Fruit fly (Drosophila melanogaster) whole organism, embryonic: ENCODE data around the gene Usp30.

Source experiments
- CG10565 ChIP-seq: fragments of 200-800 bp; sonication (Bioruptor generic); optimal IDR thresholded peaks from 3 replicates; lab custom pipeline; 2016; ENCODE audit warnings: missing biosample characterization, mild to moderate bottlenecking, missing genetic modification characterization
- CG11398 ChIP-seq: fragments of 200-800 bp; sonication (Bioruptor generic); optimal IDR thresholded peaks from 2 replicates; lab custom pipeline; 2016; ENCODE audit warnings: missing biosample characterization, missing genetic modification characterization
- CG12942 ChIP-seq: fragments of 200-800 bp; sonication (Bioruptor generic); optimal IDR thresholded peaks from 3 replicates; lab custom pipeline; 2016; ENCODE audit warnings: missing biosample characterization, missing genetic modification characterization
- CG13123 ChIP-seq: fragments of 200-800 bp; sonication (Bioruptor generic); optimal IDR thresholded peaks from 2 replicates; lab custom pipeline; 2016; ENCODE audit warnings: missing biosample characterization, missing genetic modification characterization
- CG13287 ChIP-seq: fragments of 200-800 bp; sonication (Bioruptor generic); IDR thresholded peaks from 2 replicates; pipeline ENCODE4 v1.3.6; 2022; ENCODE audit warnings: missing biosample characterization, missing genetic modification characterization; ENCODE audit not compliant: partially characterized antibody
- CG13894 ChIP-seq: fragments of 200-800 bp; sonication (Bioruptor generic); optimal IDR thresholded peaks from 3 replicates; lab custom pipeline; 2018; ENCODE audit warnings: missing biosample characterization, mild to moderate bottlenecking, missing genetic modification characterization, moderate library complexity
- CG15601 ChIP-seq: fragments of 200-800 bp; sonication (Bioruptor generic); optimal IDR thresholded peaks from 3 replicates; lab custom pipeline; 2019; ENCODE audit warnings: missing biosample characterization, mild to moderate bottlenecking, missing genetic modification characterization, moderate library complexity
- CG17359 ChIP-seq: fragments of 200-800 bp; sonication (Bioruptor generic); optimal IDR thresholded peaks from 3 replicates; lab custom pipeline; 2018; ENCODE audit warnings: missing biosample characterization, mild to moderate bottlenecking, missing genetic modification characterization, moderate library complexity
- CG17912 ChIP-seq: fragments of 200-800 bp; sonication (Bioruptor generic); optimal IDR thresholded peaks from 2 replicates; lab custom pipeline; 2018; ENCODE audit warnings: missing biosample characterization, mild to moderate bottlenecking, missing genetic modification characterization
- CG18011 ChIP-seq: fragments of 200-800 bp; sonication (Bioruptor generic); optimal IDR thresholded peaks from 2 replicates; lab custom pipeline; 2017; ENCODE audit warnings: missing biosample characterization, missing genetic modification characterization, mild to moderate bottlenecking, moderate library complexity, missing genotype
- CG18262 ChIP-seq: fragments of 200-800 bp; optimal IDR thresholded peaks from 3 replicates; lab custom pipeline; 2019; ENCODE audit warnings: missing biosample characterization, mild to moderate bottlenecking, missing genetic modification characterization, moderate library complexity
- CG18599 ChIP-seq: fragments of 200-800 bp; sonication (Bioruptor generic); optimal IDR thresholded peaks from 3 replicates; lab custom pipeline; 2017; ENCODE audit warnings: missing biosample characterization, missing genetic modification characterization, mild to moderate bottlenecking, moderate library complexity, missing genetic modification reagents
- CG4424 ChIP-seq: fragments of 200-800 bp; sonication (Bioruptor generic); optimal IDR thresholded peaks from 3 replicates; lab custom pipeline; 2016; ENCODE audit warnings: missing biosample characterization, missing genetic modification characterization
- CG4617 ChIP-seq: fragments of 200-800 bp; sonication (Bioruptor generic); optimal IDR thresholded peaks from 3 replicates; lab custom pipeline; 2016; ENCODE audit warnings: missing biosample characterization, missing genetic modification characterization, borderline replicate concordance
- CG6689 ChIP-seq: fragments of 200-800 bp; sonication (Bioruptor generic); IDR thresholded peaks from 2 replicates; pipeline ENCODE4 v1.3.6; 2022; ENCODE audit warnings: missing biosample characterization, missing genetic modification characterization
- CG6813 ChIP-seq: fragments of 200-800 bp; sonication (Bioruptor generic); optimal IDR thresholded peaks from 2 replicates; lab custom pipeline; 2017; ENCODE audit warnings: missing biosample characterization, missing genetic modification characterization, mild to moderate bottlenecking, moderate library complexity, missing genetic modification reagents
- CG7357 ChIP-seq: fragments of 200-800 bp; sonication (Bioruptor generic); IDR thresholded peaks from 3 replicates; pipeline ENCODE4 v1.3.6; 2022; ENCODE audit warnings: missing biosample characterization, missing genetic modification characterization
- CG8944 ChIP-seq: fragments of 200-800 bp; sonication (Bioruptor generic); optimal IDR thresholded peaks from 3 replicates; lab custom pipeline; 2016; ENCODE audit warnings: missing biosample characterization, missing genetic modification characterization
- CHES-1-like ChIP-seq: fragments of 200-800 bp; sonication (Bioruptor generic); optimal IDR thresholded peaks from 2 replicates; lab custom pipeline; 2016; ENCODE audit warnings: missing biosample characterization, missing genetic modification characterization
- D ChIP-seq, 2 experiments: fragments of 200-800 bp in 1 of 2; fragments of >200 bp in 1 of 2; sonication (Bioruptor generic) in 1 of 2; optimal IDR thresholded peaks; 2 replicates in 1 of 2; 3 replicates in 1 of 2; lab custom pipeline; 2017; ENCODE audit warnings: mild to moderate bottlenecking in 1 of 2, missing biosample characterization in 1 of 2, missing genetic modification characterization in 1 of 2, missing genetic modification reagents in 1 of 2
- Dad ChIP-seq: fragments of 200-800 bp; sonication (Bioruptor generic); optimal IDR thresholded peaks from 3 replicates; lab custom pipeline; 2016; ENCODE audit warnings: missing biosample characterization, missing genetic modification characterization
- Doc3 ChIP-seq: fragments of 200-800 bp; sonication (Bioruptor generic); IDR thresholded peaks from 3 replicates; pipeline ENCODE4 v1.3.6; 2022; ENCODE audit warnings: missing biosample characterization, missing genetic modification characterization; ENCODE audit not compliant: partially characterized antibody
- Meics ChIP-seq: fragments of 200-800 bp; sonication (Bioruptor generic); optimal IDR thresholded peaks from 2 replicates; lab custom pipeline; 2017; ENCODE audit warnings: missing biosample characterization, mild to moderate bottlenecking, missing genetic modification characterization
- Mes4 ChIP-seq: fragments of 200-800 bp; sonication (Bioruptor generic); optimal IDR thresholded peaks from 2 replicates; lab custom pipeline; 2016; ENCODE audit warnings: missing biosample characterization, missing genetic modification characterization
- Myb ChIP-seq: fragments of 200-800 bp; sonication (Bioruptor generic); optimal IDR thresholded peaks from 2 replicates; lab custom pipeline; 2016; ENCODE audit warnings: missing biosample characterization, missing genetic modification characterization
- NC2α ChIP-seq: fragments of 200-800 bp; sonication (Bioruptor generic); optimal IDR thresholded peaks from 2 replicates; lab custom pipeline; 2016; ENCODE audit warnings: missing biosample characterization, missing genetic modification characterization
- Opbp ChIP-seq: fragments of 200-800 bp; sonication (Bioruptor generic); IDR thresholded peaks from 3 replicates; pipeline ENCODE4 v1.3.6; 2022; ENCODE audit warnings: missing biosample characterization, missing genetic modification characterization; ENCODE audit not compliant: partially characterized antibody
- Optix ChIP-seq: fragments of 200-800 bp; sonication (Bioruptor generic); IDR thresholded peaks from 3 replicates; pipeline ENCODE4 v1.3.6; 2022; ENCODE audit warnings: missing biosample characterization, missing genetic modification characterization
- Ptx1 ChIP-seq: fragments of 200-800 bp; sonication (Bioruptor generic); IDR thresholded peaks from 2 replicates; pipeline ENCODE4 v1.3.6; 2022; ENCODE audit warnings: missing biosample characterization, missing genetic modification characterization
- Sry-δ ChIP-seq: fragments of 200-800 bp; sonication (Bioruptor generic); optimal IDR thresholded peaks from 2 replicates; lab custom pipeline; 2016; ENCODE audit warnings: missing biosample characterization, missing genetic modification characterization
- Ssrp ChIP-seq: fragments of 200-800 bp; sonication (Bioruptor generic); optimal IDR thresholded peaks from 2 replicates; lab custom pipeline; 2018; ENCODE audit warnings: missing biosample characterization, mild to moderate bottlenecking, missing genetic modification characterization, moderate library complexity
- Xrp1 ChIP-seq: fragments of 200-800 bp; sonication (Bioruptor generic); IDR thresholded peaks from 2 replicates; pipeline ENCODE4 v1.3.6; 2022; ENCODE audit warnings: missing biosample characterization, missing genetic modification characterization
- abd-A ChIP-seq: fragments of 200-800 bp; sonication (Bioruptor generic); optimal IDR thresholded peaks from 3 replicates; lab custom pipeline; 2019; ENCODE audit warnings: missing biosample characterization, mild to moderate bottlenecking, missing genetic modification characterization, moderate library complexity
- bigmax ChIP-seq: fragments of 200-800 bp; sonication (Bioruptor generic); optimal IDR thresholded peaks from 2 replicates; lab custom pipeline; 2018; ENCODE audit warnings: missing biosample characterization, mild to moderate bottlenecking, missing genetic modification characterization
- cato ChIP-seq: fragments of 200-800 bp; sonication (Bioruptor generic); optimal IDR thresholded peaks from 2 replicates; lab custom pipeline; 2016; ENCODE audit warnings: missing biosample characterization, missing genetic modification characterization, borderline replicate concordance
- chm ChIP-seq: fragments of 200-800 bp; sonication (Bioruptor generic); IDR thresholded peaks from 2 replicates; pipeline ENCODE4 v1.3.6; 2022; ENCODE audit warnings: missing biosample characterization, missing genetic modification characterization
- dan ChIP-seq: fragments of 200-800 bp; sonication (Bioruptor generic); IDR thresholded peaks from 2 replicates; pipeline ENCODE4 v1.3.6; 2022; ENCODE audit warnings: missing biosample characterization, missing genetic modification characterization
- dm ChIP-seq: fragments of 200-800 bp; sonication (Bioruptor generic); optimal IDR thresholded peaks from 3 replicates; lab custom pipeline; 2016; ENCODE audit warnings: missing biosample characterization, missing genetic modification characterization
- hbn ChIP-seq: fragments of 200-800 bp; sonication (Bioruptor generic); IDR thresholded peaks from 2 replicates; pipeline ENCODE4 v1.3.6; 2022; ENCODE audit warnings: missing biosample characterization, missing genetic modification characterization; ENCODE audit not compliant: partially characterized antibody
- hth ChIP-seq: fragments of >200 bp; optimal IDR thresholded peaks from 2 replicates; lab custom pipeline; 2017; ENCODE audit warnings: inconsistent platforms
- insv ChIP-seq, 2 experiments: fragments of 200-800 bp; sonication (Bioruptor generic); optimal IDR thresholded peaks; 3 replicates each; lab custom pipeline; 2016 to 2018; ENCODE audit warnings: missing biosample characterization in 2 of 2, missing genetic modification characterization in 2 of 2
- lab ChIP-seq: fragments of 200-800 bp; sonication (Bioruptor generic); optimal IDR thresholded peaks from 3 replicates; lab custom pipeline; 2017; ENCODE audit warnings: missing biosample characterization, missing genetic modification characterization, mild to moderate bottlenecking, moderate library complexity, missing genetic modification reagents
- mld ChIP-seq: fragments of 200-800 bp; sonication (Bioruptor generic); IDR thresholded peaks from 3 replicates; pipeline ENCODE4 v1.3.6; 2022; ENCODE audit warnings: missing biosample characterization, missing genetic modification characterization; ENCODE audit not compliant: partially characterized antibody
- psq ChIP-seq: fragments of 200-800 bp; sonication (Bioruptor generic); optimal IDR thresholded peaks from 2 replicates; lab custom pipeline; 2017; ENCODE audit warnings: missing biosample characterization, missing genetic modification characterization
- slbo ChIP-seq: fragments of 200-800 bp; sonication (Bioruptor generic); IDR thresholded peaks from 2 replicates; pipeline ENCODE4 v1.3.6; 2022; ENCODE audit warnings: missing biosample characterization, missing genetic modification characterization
- sob ChIP-seq: fragments of 200-800 bp; sonication (Bioruptor generic); IDR thresholded peaks from 2 replicates; pipeline ENCODE4 v1.3.6; 2022; ENCODE audit warnings: missing biosample characterization, missing genetic modification characterization
- stwl ChIP-seq: fragments of 200-800 bp; sonication (Bioruptor generic); optimal IDR thresholded peaks from 3 replicates; lab custom pipeline; 2018; ENCODE audit warnings: missing biosample characterization, mild to moderate bottlenecking, missing genetic modification characterization, moderate library complexity
- tin ChIP-seq: fragments of 200-800 bp; sonication (Bioruptor generic); optimal IDR thresholded peaks from 3 replicates; lab custom pipeline; 2016; ENCODE audit warnings: missing biosample characterization, missing genetic modification characterization
- tio ChIP-seq: fragments of 200-800 bp; sonication (Bioruptor generic); optimal IDR thresholded peaks from 2 replicates; lab custom pipeline; 2017; ENCODE audit warnings: missing biosample characterization, missing genetic modification characterization, inconsistent platforms
- trem ChIP-seq: fragments of 200-800 bp; optimal IDR thresholded peaks from 3 replicates; lab custom pipeline; 2019; ENCODE audit warnings: missing biosample characterization, mild to moderate bottlenecking, missing genetic modification characterization, moderate library complexity

Gene Usp30

DNA sequence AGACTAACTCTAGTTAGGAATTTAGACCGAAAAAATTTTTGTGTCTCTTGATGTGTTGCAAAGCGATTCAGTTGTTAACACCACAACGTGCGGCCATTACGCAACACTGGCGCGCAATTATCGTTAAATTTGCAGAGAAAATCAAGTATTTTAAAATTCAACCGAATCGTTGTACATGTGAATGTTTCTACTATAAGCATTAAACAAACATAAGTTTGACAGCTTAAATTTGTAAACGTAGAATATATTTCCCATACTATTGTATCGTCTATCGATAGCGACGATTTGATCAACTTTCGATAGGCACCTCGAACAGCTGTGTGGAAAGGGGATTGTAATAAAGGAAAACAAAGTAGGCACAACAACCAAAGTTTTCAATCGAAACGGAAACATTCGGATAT lies at the start of gene Usp30, which contains the start of gene CG16721:
Gene Usp30, minus strand, starts transcription at position 245 of the 401 bp plus-strand sequence.
Gene CG16721, plus strand, starts transcription at position 327 of the 401 bp plus-strand sequence.
- TF ChIP-seq CHES-1-like (GFP tag; lab: Kevin White, UChicago), result peak; percentile 68
- peak; percentile 57; the same call in 1 of the 3 replicates for TF ChIP-seq Opbp (GFP tag; lab: Robert Waterston, UW)
- TF ChIP-seq CG18011 (GFP tag; lab: Kevin White, UChicago), result peak; percentile 29
- TF ChIP-seq hbn (GFP tag; lab: Robert Waterston, UW), result peak; percentile 69
- TF ChIP-seq D (optimal IDR thresholded peaks at IDR 0.05; lab: Kevin White, UChicago), result no peak
- no peak for TF ChIP-seq D (GFP tag; optimal IDR thresholded peaks at IDR 0.05; lab: Kevin White, UChicago)
- no peak for TF ChIP-seq hth
- peak; percentile 54 for TF ChIP-seq dm
- TF ChIP-seq CG10565 (GFP tag; lab: Kevin White, UChicago), result no peak
- peak; percentile 59; the same call in 1 of the 3 replicates for TF ChIP-seq mld (GFP tag; lab: Robert Waterston, UW)
- TF ChIP-seq CG11398, result peak; percentile 55
- TF ChIP-seq CG4617 (GFP tag; lab: Kevin White, UChicago), result peak; percentile 59
- TF ChIP-seq lab (GFP tag; lab: Kevin White, UChicago), result no peak
- no peak for TF ChIP-seq Ssrp (tag; lab: Kevin White, UChicago)
- TF ChIP-seq sob (GFP tag; lab: Robert Waterston, UW), result peak; percentile 68
- TF ChIP-seq CG7357 (GFP tag; lab: Robert Waterston, UW), result no peak
- TF ChIP-seq Xrp1 (GFP tag; lab: Robert Waterston, UW), result 0 out of 2 replicates have a peak, but pooled peaks have one; percentile 32
- TF ChIP-seq CG6689 (GFP tag; lab: Robert Waterston, UW), result no peak
- TF ChIP-seq CG6813 (GFP tag; lab: Kevin White, UChicago), result no peak
- TF ChIP-seq CG15601 (tag; lab: Kevin White, UChicago), result peak; percentile 14
- TF ChIP-seq CG12942 (GFP tag; lab: Kevin White, UChicago), result peak; percentile 45
- peak; percentile 24 for TF ChIP-seq CG17359
- peak; percentile 19 for TF ChIP-seq CG8944 (GFP tag; lab: Kevin White, UChicago)
- no peak for TF ChIP-seq Ptx1
- TF ChIP-seq chm (GFP tag; lab: Robert Waterston, UW), result no peak
- TF ChIP-seq insv (GFP tag; optimal IDR thresholded peaks at IDR 0.05; lab: Kevin White, UChicago), result peak in 1 of 2 experiments; percentile 34
- TF ChIP-seq CG18599, result peak; percentile 62
- peak; percentile 76 for TF ChIP-seq trem (tag; lab: Kevin White, UChicago)
- peak; percentile 26 for TF ChIP-seq Meics (GFP tag; lab: Kevin White, UChicago)
- TF ChIP-seq Dad, result peak; percentile 48
- no peak for TF ChIP-seq NC2α
- peak; percentile 41 for TF ChIP-seq CG4424 (GFP tag; lab: Kevin White, UChicago)
- TF ChIP-seq stwl (tag; lab: Kevin White, UChicago), result peak; percentile 96
- no peak for TF ChIP-seq Mes4 (GFP tag; lab: Kevin White, UChicago)
- no peak for TF ChIP-seq bigmax (GFP tag; lab: Kevin White, UChicago)
- TF ChIP-seq CG13287 (GFP tag; lab: Robert Waterston, UW), result peak; percentile 89
- TF ChIP-seq cato, result no peak
- TF ChIP-seq Sry-δ (GFP tag; lab: Kevin White, UChicago), result peak; percentile 75
- peak; percentile 65 for TF ChIP-seq Myb
- no peak for TF ChIP-seq dan (GFP tag; lab: Robert Waterston, UW)
- TF ChIP-seq Doc3 (GFP tag; lab: Robert Waterston, UW), result peak; percentile 65
- no peak for TF ChIP-seq tio
- TF ChIP-seq abd-A (tag; lab: Kevin White, UChicago), result no peak
- TF ChIP-seq psq (GFP tag; lab: Kevin White, UChicago), result no peak
- no peak for TF ChIP-seq Optix (GFP tag; lab: Robert Waterston, UW)
- TF ChIP-seq CG17912, result no peak
- TF ChIP-seq CG18262, result peak; percentile 26
- TF ChIP-seq CG13123 (GFP tag; lab: Kevin White, UChicago), result peak; percentile 45
- TF ChIP-seq slbo (GFP tag; lab: Robert Waterston, UW), result peak; percentile 45
- peak; percentile 39 for TF ChIP-seq CG13894 (tag; lab: Kevin White, UChicago)
- TF ChIP-seq tin (GFP tag; lab: Kevin White, UChicago), result peak; percentile 37
